Worm (Caenorhabditis elegans) whole organism, L4 larva: Measurements from ENCODE around the gene C32D5.8.
A peak's percentile ranks its signal among the peaks of the same experiment; 100 is the strongest.

ENCODE experiments used
- D1046.2 ChIP-seq: fragments of 200-800 bp; sonication (Bioruptor generic); IDR thresholded peaks from 2 replicates; pipeline ENCODE4 v1.3.6; 2022; ENCODE audit warnings: missing genetic modification characterization, missing compliant biosample characterization
- F10B5.3 ChIP-seq: sonication (generic microtip); optimal IDR thresholded peaks from 2 replicates; lab custom pipeline; 2016; ENCODE audit warnings: mild to moderate bottlenecking, missing genetic modification characterization, missing compliant biosample characterization
- F26F4.8 ChIP-seq: fragments of 200-800 bp; sonication (Bioruptor generic); conservative IDR thresholded peaks from 2 replicates; pipeline ENCODE4 v1.3.6; 2022; ENCODE audit warnings: missing genetic modification characterization, missing compliant biosample characterization
- F37D6.2 ChIP-seq: sonication (generic microtip); optimal IDR thresholded peaks from 2 replicates; lab custom pipeline; 2016; ENCODE audit warnings: mild to moderate bottlenecking, missing genetic modification characterization, missing compliant biosample characterization
- R02D3.7 ChIP-seq: fragments of 150-350 bp; sonication (generic microtip); optimal IDR thresholded peaks from 3 replicates; lab custom pipeline; 2014; ENCODE audit warnings: missing biosample characterization, missing genetic modification characterization
- T26A8.4 ChIP-seq: fragments of 200-800 bp; sonication (Bioruptor generic); IDR thresholded peaks from 2 replicates; pipeline ENCODE4 v1.3.6; 2022; ENCODE audit warnings: missing genetic modification characterization, missing compliant biosample characterization
- arid-1 ChIP-seq: fragments of 200-800 bp; sonication (Bioruptor generic); conservative IDR thresholded peaks from 2 replicates; pipeline ENCODE4 v1.3.6; 2022; ENCODE audit warnings: missing genetic modification reagents, missing genetic modification characterization, missing compliant biosample characterization
- ceh-32 ChIP-seq: sonication (generic microtip); optimal IDR thresholded peaks from 2 replicates; lab custom pipeline; 2016; ENCODE audit warnings: mild to moderate bottlenecking, missing genetic modification characterization, missing compliant biosample characterization; ENCODE audit not compliant: poor library complexity
- ceh-44 ChIP-seq: fragments of 200-800 bp; sonication (Bioruptor generic); IDR thresholded peaks from 2 replicates; pipeline ENCODE4 v1.3.6; 2022; ENCODE audit warnings: missing genetic modification reagents, missing genetic modification characterization, missing compliant biosample characterization
- ceh-62 ChIP-seq: sonication (generic microtip); optimal IDR thresholded peaks from 2 replicates; lab custom pipeline; 2017; ENCODE audit warnings: missing biosample characterization, missing genetic modification characterization
- ceh-82 ChIP-seq: sonication (generic microtip); optimal IDR thresholded peaks from 2 replicates; lab custom pipeline; 2017; ENCODE audit warnings: missing biosample characterization, missing genetic modification characterization
- ces-1 ChIP-seq: fragments of 150-350 bp; sonication (generic microtip); optimal IDR thresholded peaks from 4 replicates; lab custom pipeline; 2014; ENCODE audit warnings: missing biosample characterization, missing genetic modification reagents, missing genetic modification characterization
- cey-2 ChIP-seq: sonication (generic microtip); optimal IDR thresholded peaks from 3 replicates; lab custom pipeline; 2017; ENCODE audit warnings: missing genetic modification characterization, mild to moderate bottlenecking, missing compliant biosample characterization, antibody characterized with exemption, borderline replicate concordance; ENCODE audit not compliant: insufficient read depth
- ctbp-1 ChIP-seq: fragments of 200-800 bp; sonication (Bioruptor generic); IDR thresholded peaks from 2 replicates; pipeline ENCODE4 v1.3.6; 2022; ENCODE audit warnings: missing genetic modification reagents, missing genetic modification characterization, missing compliant biosample characterization
- daf-16 ChIP-seq, 3 experiments: sonication (generic microtip); optimal IDR thresholded peaks; 2 replicates each; lab custom pipeline; 2016 to 2017; ENCODE audit warnings: missing genetic modification characterization in 3 of 3, missing genetic modification reagents in 3 of 3, mild to moderate bottlenecking in 2 of 3, missing compliant biosample characterization in 2 of 3, missing biosample characterization in 1 of 3, moderate library complexity in 1 of 3
- daf-8 ChIP-seq: fragments of 200-800 bp; sonication (Bioruptor generic); IDR thresholded peaks from 2 replicates; pipeline ENCODE4 v1.3.6; 2022; ENCODE audit warnings: missing genetic modification characterization, missing compliant biosample characterization
- dmd-8 ChIP-seq: fragments of 200-800 bp; sonication (Bioruptor generic); IDR thresholded peaks from 2 replicates; pipeline ENCODE4 v1.3.6; 2022; ENCODE audit warnings: missing genetic modification characterization, missing compliant biosample characterization
- dmd-9 ChIP-seq: fragments of 200-800 bp; sonication (Bioruptor generic); IDR thresholded peaks from 2 replicates; pipeline ENCODE4 v1.3.6; 2022; ENCODE audit warnings: missing genetic modification reagents, missing genetic modification characterization, missing compliant biosample characterization
- dpl-1 ChIP-seq: fragments of 150-350 bp; optimal IDR thresholded peaks from 2 replicates; lab custom pipeline; 2014; ENCODE audit warnings: missing biosample characterization, missing genetic modification reagents, missing genetic modification characterization
- dve-1 ChIP-seq: sonication (generic microtip); optimal IDR thresholded peaks from 2 replicates; lab custom pipeline; 2017; ENCODE audit warnings: antibody characterized with exemption, mild to moderate bottlenecking, missing genetic modification characterization, missing compliant biosample characterization; ENCODE audit not compliant: insufficient read depth
- egl-43 ChIP-seq: fragments of 200-800 bp; sonication (Bioruptor generic); IDR thresholded peaks from 2 replicates; pipeline ENCODE4 v1.3.6; 2022; ENCODE audit warnings: missing genetic modification reagents, missing genetic modification characterization, missing compliant biosample characterization
- fkh-10 ChIP-seq: fragments of 150-350 bp; optimal IDR thresholded peaks from 2 replicates; lab custom pipeline; 2014; ENCODE audit warnings: missing biosample characterization, missing genetic modification reagents, missing genetic modification characterization
- gei-8 ChIP-seq: fragments of 200-800 bp; sonication (Bioruptor generic); optimal IDR thresholded peaks from 2 replicates; lab custom pipeline; 2018; ENCODE audit warnings: mild to moderate bottlenecking, missing genetic modification characterization, missing compliant biosample characterization
- hif-1 ChIP-seq, 2 experiments: sonication (generic microtip); optimal IDR thresholded peaks; 2 replicates each; lab custom pipeline; 2016 to 2017; ENCODE audit warnings: missing compliant biosample characterization in 2 of 2, missing genetic modification characterization in 2 of 2, missing genetic modification reagents in 2 of 2, missing genotype in 2 of 2, mild to moderate bottlenecking in 1 of 2
- hlh-11 ChIP-seq: fragments of 200-800 bp; sonication (Bioruptor generic); optimal IDR thresholded peaks from 2 replicates; lab custom pipeline; 2018; ENCODE audit warnings: mild to moderate bottlenecking, missing genetic modification characterization, missing compliant biosample characterization
- hlh-30 ChIP-seq: sonication (generic microtip); optimal IDR thresholded peaks from 2 replicates; lab custom pipeline; 2017; ENCODE audit warnings: antibody characterized with exemption, mild to moderate bottlenecking, missing genetic modification characterization, missing compliant biosample characterization; ENCODE audit not compliant: insufficient read depth
- lim-7 ChIP-seq: fragments of 200-800 bp; sonication (Bioruptor generic); IDR thresholded peaks from 2 replicates; pipeline ENCODE4 v1.3.6; 2022; ENCODE audit warnings: missing genetic modification characterization, missing compliant biosample characterization
- lin-1 ChIP-seq: fragments of 200-800 bp; sonication (Bioruptor generic); IDR thresholded peaks from 2 replicates; pipeline ENCODE4 v1.3.6; 2022; ENCODE audit warnings: missing genetic modification reagents, missing genetic modification characterization, missing compliant biosample characterization
- lin-13 ChIP-seq: fragments of 150-350 bp; optimal IDR thresholded peaks from 2 replicates; lab custom pipeline; 2014; ENCODE audit warnings: missing biosample characterization, missing genetic modification reagents, missing genetic modification characterization
- lin-15B ChIP-seq: fragments of 150-350 bp; sonication (generic microtip); optimal IDR thresholded peaks from 3 replicates; lab custom pipeline; 2014; ENCODE audit warnings: missing biosample characterization, missing genetic modification characterization
- lin-29 ChIP-seq: fragments of 200-800 bp; sonication (Bioruptor generic); IDR thresholded peaks from 2 replicates; pipeline ENCODE4 v1.3.6; 2022; ENCODE audit warnings: missing genetic modification reagents, missing genetic modification characterization, missing compliant biosample characterization
- lin-38 ChIP-seq: fragments of 200-800 bp; sonication (Bioruptor generic); IDR thresholded peaks from 2 replicates; pipeline ENCODE4 v1.3.6; 2022; ENCODE audit warnings: missing genetic modification reagents, missing genetic modification characterization, missing compliant biosample characterization
- lin-39 ChIP-seq: fragments of 150-350 bp; optimal IDR thresholded peaks from 2 replicates; lab custom pipeline; 2014; ENCODE audit warnings: missing biosample characterization, missing genetic modification reagents, missing genetic modification characterization
- lir-3 ChIP-seq: sonication (generic microtip); optimal IDR thresholded peaks from 2 replicates; lab custom pipeline; 2016; ENCODE audit warnings: mild to moderate bottlenecking, missing genetic modification characterization, missing compliant biosample characterization
- mdt-29 ChIP-seq: fragments of 200-800 bp; sonication (Bioruptor generic); IDR thresholded peaks from 2 replicates; pipeline ENCODE4 v1.3.6; 2022; ENCODE audit warnings: missing genetic modification reagents, missing genetic modification characterization, missing compliant biosample characterization
- mxl-2 ChIP-seq: fragments of 200-800 bp; sonication (Bioruptor generic); conservative IDR thresholded peaks from 2 replicates; pipeline ENCODE4 v1.3.6; 2022; ENCODE audit warnings: missing genetic modification reagents, missing genetic modification characterization, missing compliant biosample characterization
- nhr-102 ChIP-seq: sonication (generic microtip); optimal IDR thresholded peaks from 2 replicates; lab custom pipeline; 2016; ENCODE audit warnings: mild to moderate bottlenecking, missing genetic modification characterization, moderate library complexity, missing compliant biosample characterization
- nhr-237 ChIP-seq: sonication (generic microtip); optimal IDR thresholded peaks from 2 replicates; lab custom pipeline; 2017; ENCODE audit warnings: missing biosample characterization, missing genetic modification characterization
- nhr-28 ChIP-seq: fragments of 150-350 bp; optimal IDR thresholded peaks from 2 replicates; lab custom pipeline; 2014; ENCODE audit warnings: missing biosample characterization, missing genetic modification characterization
- nhr-42 ChIP-seq: fragments of 200-800 bp; sonication (Bioruptor generic); IDR thresholded peaks from 2 replicates; pipeline ENCODE4 v1.3.6; 2022; ENCODE audit warnings: missing genetic modification characterization, missing compliant biosample characterization
- nhr-6 ChIP-seq: fragments of 150-350 bp; optimal IDR thresholded peaks from 2 replicates; lab custom pipeline; 2014; ENCODE audit warnings: missing biosample characterization, missing genetic modification characterization
- nhr-76 ChIP-seq: fragments of 150-350 bp; optimal IDR thresholded peaks from 2 replicates; lab custom pipeline; 2014; ENCODE audit warnings: missing biosample characterization, missing genetic modification characterization
- pha-4 ChIP-seq, 2 experiments: fragments of 150-350 bp in 1 of 2; fragments of 200-800 bp in 1 of 2; sonication (Bioruptor generic) in 1 of 2; IDR thresholded peaks in 1 of 2; optimal IDR thresholded peaks in 1 of 2; 2 replicates each; pipeline versions ENCODE4 v1.3.6 to Lab custom; 2014 to 2022; ENCODE audit warnings: missing genetic modification characterization in 2 of 2, missing genetic modification reagents in 2 of 2, missing biosample characterization in 1 of 2, missing compliant biosample characterization in 1 of 2
- php-3 ChIP-seq: fragments of 200-800 bp; sonication (Bioruptor generic); IDR thresholded peaks from 2 replicates; pipeline ENCODE4 v1.3.6; 2022; ENCODE audit warnings: missing genetic modification reagents, missing genetic modification characterization, missing compliant biosample characterization
- pqm-1 ChIP-seq: sonication (generic microtip); optimal IDR thresholded peaks from 2 replicates; lab custom pipeline; 2017; ENCODE audit warnings: missing biosample characterization, missing genetic modification characterization
- rbr-2 ChIP-seq: sonication (generic microtip); optimal IDR thresholded peaks from 2 replicates; lab custom pipeline; 2016; ENCODE audit warnings: missing genotype, missing genetic modification characterization, missing compliant biosample characterization
- saeg-2 ChIP-seq: fragments of 200-800 bp; sonication (Bioruptor generic); IDR thresholded peaks from 2 replicates; pipeline ENCODE4 v1.3.6; 2022; ENCODE audit warnings: missing genetic modification reagents, missing genetic modification characterization, missing compliant biosample characterization
- set-16 ChIP-seq: fragments of 200-800 bp; sonication (Bioruptor generic); IDR thresholded peaks from 2 replicates; pipeline ENCODE4 v1.3.6; 2022; ENCODE audit warnings: missing genetic modification reagents, missing genetic modification characterization, missing compliant biosample characterization
- tag-97 ChIP-seq: fragments of 200-800 bp; sonication (Bioruptor generic); IDR thresholded peaks from 2 replicates; pipeline ENCODE4 v1.3.6; 2022; ENCODE audit warnings: missing genetic modification characterization, missing compliant biosample characterization
- unc-130 ChIP-seq: sonication (generic microtip); optimal IDR thresholded peaks from 2 replicates; lab custom pipeline; 2016; ENCODE audit warnings: missing genetic modification reagents, missing genetic modification characterization, missing compliant biosample characterization

C32D5.8 gene

ce11 chrII:6370110-6370509 lies 24.3 kb upstream of the C32D5.8 start (continued):
- TF ChIP-seq T26A8.4 (GFP tag; lab: Robert Waterston, UW) (peak; percentile 80), lin-29 (GFP tag; lab: Robert Waterston, UW) (no peak), nhr-76 (tag; lab: Kevin White, UChicago) (no peak), R02D3.7 (tag; lab: Kevin White, UChicago) (no peak), lin-15B (peak; percentile 27), pqm-1 (tag; lab: Kevin White, UChicago) (peak; percentile 24), ctbp-1 (GFP tag; lab: Robert Waterston, UW) (peak; percentile 69; the same call in 1 of the 2 replicates), ceh-62 (tag; lab: Kevin White, UChicago) (no peak), dve-1 (tag; lab: Kevin White, UChicago) (peak; percentile 91), lin-13 (GFP tag; lab: Kevin White, UChicago) (peak; percentile 79), F26F4.8 (GFP tag; lab: Robert Waterston, UW) (no peak), set-16 (GFP tag; lab: Robert Waterston, UW) (peak; percentile 54), cey-2 (tag; lab: Kevin White, UChicago) (no peak), lin-38 (GFP tag; lab: Robert Waterston, UW) (peak; percentile 94), daf-16 (GFP tag; optimal IDR thresholded peaks at IDR 0.05; lab: Kevin White, UChicago) (no peak), daf-16 (tag; optimal IDR thresholded peaks at IDR 0.05; lab: Kevin White, UChicago) (peak; percentile 37), nhr-28 (tag; lab: Kevin White, UChicago) (peak; percentile 86), mxl-2 (no peak), dpl-1 (peak; percentile 71), egl-43 (GFP tag; lab: Robert Waterston, UW) (0 out of 2 replicates have a peak, but pooled peaks have one; percentile 52), ceh-82 (tag; lab: Kevin White, UChicago) (no peak), pha-4 (GFP tag; IDR thresholded peaks at IDR 0.05; lab: Robert Waterston, UW) (peak; percentile 69), pha-4 (tag; optimal IDR thresholded peaks at IDR 0.05; lab: Kevin White, UChicago) (no peak), php-3 (GFP tag; lab: Robert Waterston, UW) (no peak), dmd-8 (GFP tag; lab: Robert Waterston, UW) (no peak), nhr-102 (tag; lab: Kevin White, UChicago) (peak; percentile 20), lir-3 (tag; lab: Kevin White, UChicago) (no peak), gei-8 (no peak), unc-130 (GFP tag; lab: Kevin White, UChicago) (peak; percentile 63), mdt-29 (GFP tag; lab: Robert Waterston, UW) (no peak), rbr-2 (tag; lab: Kevin White, UChicago) (peak; percentile 73), nhr-237 (tag; lab: Kevin White, UChicago) (no peak), F10B5.3 (tag; lab: Kevin White, UChicago) (no peak), tag-97 (no peak), ceh-44 (GFP tag; lab: Robert Waterston, UW) (no peak), hlh-30 (tag; lab: Kevin White, UChicago) (peak; percentile 98), arid-1 (GFP tag; lab: Robert Waterston, UW) (peak; percentile 71), fkh-10 (GFP tag; lab: Kevin White, UChicago) (peak; percentile 48), nhr-6 (peak; percentile 84), ceh-32 (no peak), lim-7 (GFP tag; lab: Robert Waterston, UW) (no peak), D1046.2 (0 out of 2 replicates have a peak, but pooled peaks have one; percentile 38), dmd-9 (GFP tag; lab: Robert Waterston, UW) (no peak), F37D6.2 (tag; lab: Kevin White, UChicago) (peak; percentile 26), lin-1 (GFP tag; lab: Robert Waterston, UW) (peak; percentile 78), hlh-11 (tag; lab: Kevin White, UChicago) (peak; percentile 89), saeg-2 (no peak), ces-1 (peak; percentile 47), hif-1 (tag; optimal IDR thresholded peaks at IDR 0.05; lab: Kevin White, UChicago) (peak in 1 of 2 experiments; percentile 60), nhr-42 (no peak), daf-8 (GFP tag; lab: Robert Waterston, UW) (no peak), lin-39 (no peak)
